Worm (Caenorhabditis elegans) whole organism, young adult: ENCODE results near the gene C26E1.1.
A peak's percentile ranks its signal among the peaks of the same experiment; 100 is the strongest.

Source experiments
- B0336.3 ChIP-seq: fragments of 200-800 bp; sonication (Bioruptor generic); IDR thresholded peaks from 2 replicates; pipeline ENCODE4 v1.3.6; 2022; ENCODE audit warnings: missing genetic modification characterization, missing compliant biosample characterization
- C17E4.6 ChIP-seq: fragments of 200-800 bp; sonication (Bioruptor generic); IDR thresholded peaks from 2 replicates; pipeline ENCODE4 v1.3.6; 2022; ENCODE audit warnings: missing genetic modification reagents, missing genetic modification characterization, missing compliant biosample characterization
- D2030.7 ChIP-seq: fragments of 200-800 bp; sonication (Bioruptor generic); IDR thresholded peaks from 2 replicates; pipeline ENCODE4 v1.3.6; 2022; ENCODE audit warnings: missing genetic modification reagents, missing genetic modification characterization, missing compliant biosample characterization
- F37B4.10 ChIP-seq: fragments of 200-800 bp; sonication (Bioruptor generic); IDR thresholded peaks from 2 replicates; pipeline ENCODE4 v1.3.6; 2022; ENCODE audit warnings: missing genetic modification characterization, missing compliant biosample characterization
- F49E8.2 ChIP-seq: sonication (generic microtip); optimal IDR thresholded peaks from 3 replicates; lab custom pipeline; 2017; ENCODE audit warnings: missing genetic modification characterization, mild to moderate bottlenecking, missing compliant biosample characterization, antibody characterized with exemption, moderate library complexity; ENCODE audit not compliant: insufficient read depth
- F55B11.4 ChIP-seq: sonication (generic microtip); optimal IDR thresholded peaks from 2 replicates; lab custom pipeline; 2016; ENCODE audit warnings: missing compliant biosample characterization, missing genetic modification characterization, borderline replicate concordance; ENCODE audit not compliant: insufficient read depth
- T07F8.4 ChIP-seq: sonication (generic microtip); optimal IDR thresholded peaks from 2 replicates; lab custom pipeline; 2016; ENCODE audit warnings: mild to moderate bottlenecking, missing genetic modification characterization, moderate library complexity, missing compliant biosample characterization
- T26A5.8 ChIP-seq: sonication (generic microtip); optimal IDR thresholded peaks from 2 replicates; lab custom pipeline; 2016; ENCODE audit warnings: missing genetic modification characterization, missing compliant biosample characterization
- aptf-3 ChIP-seq: fragments of 200-800 bp; sonication (Bioruptor generic); IDR thresholded peaks from 2 replicates; pipeline ENCODE4 v1.3.6; 2022; ENCODE audit warnings: missing genetic modification characterization, missing compliant biosample characterization
- athp-1 ChIP-seq: sonication (generic microtip); optimal IDR thresholded peaks from 2 replicates; lab custom pipeline; 2017; ENCODE audit warnings: mild to moderate bottlenecking, missing genetic modification characterization, missing compliant biosample characterization
- bed-1 ChIP-seq: fragments of 200-800 bp; sonication (Bioruptor generic); IDR thresholded peaks from 2 replicates; pipeline ENCODE4 v1.3.6; 2022; ENCODE audit warnings: missing genetic modification reagents, missing genetic modification characterization, missing compliant biosample characterization
- bed-2 ChIP-seq: fragments of 200-800 bp; sonication (Bioruptor generic); IDR thresholded peaks from 2 replicates; pipeline ENCODE4 v1.3.6; 2022; ENCODE audit warnings: missing genetic modification reagents, missing genetic modification characterization, missing compliant biosample characterization
- cebp-2 ChIP-seq: fragments of 200-800 bp; sonication (Bioruptor generic); IDR thresholded peaks from 2 replicates; pipeline ENCODE4 v1.3.6; 2022; ENCODE audit warnings: missing genetic modification characterization, missing compliant biosample characterization
- chd-7 ChIP-seq: sonication (generic microtip); optimal IDR thresholded peaks from 2 replicates; lab custom pipeline; 2016; ENCODE audit warnings: mild to moderate bottlenecking, missing genetic modification characterization, moderate library complexity, missing compliant biosample characterization
- dox-1 ChIP-seq: fragments of 200-800 bp; sonication (Bioruptor generic); IDR thresholded peaks from 2 replicates; pipeline ENCODE4 v1.3.6; 2022; ENCODE audit warnings: missing genetic modification reagents, missing genetic modification characterization, missing compliant biosample characterization
- egl-18 ChIP-seq: fragments of 200-800 bp; sonication (Bioruptor generic); IDR thresholded peaks from 2 replicates; pipeline ENCODE4 v1.3.6; 2022; ENCODE audit warnings: missing genetic modification reagents, missing genetic modification characterization, missing compliant biosample characterization
- egl-44 ChIP-seq: fragments of 200-800 bp; sonication (Bioruptor generic); IDR thresholded peaks from 2 replicates; pipeline ENCODE4 v1.3.6; 2022; ENCODE audit warnings: missing genetic modification reagents, missing genetic modification characterization, missing compliant biosample characterization
- egrh-3 ChIP-seq: fragments of 200-800 bp; sonication (Bioruptor generic); IDR thresholded peaks from 2 replicates; pipeline ENCODE4 v1.3.6; 2022; ENCODE audit warnings: missing genetic modification reagents, missing genetic modification characterization, missing compliant biosample characterization
- ets-4 ChIP-seq: fragments of 200-800 bp; sonication (Bioruptor generic); optimal IDR thresholded peaks from 2 replicates; lab custom pipeline; 2018; ENCODE audit warnings: mild to moderate bottlenecking, missing genetic modification characterization, missing compliant biosample characterization
- fkh-3 ChIP-seq: sonication (generic microtip); optimal IDR thresholded peaks from 2 replicates; lab custom pipeline; 2016; ENCODE audit warnings: mild to moderate bottlenecking, missing genetic modification characterization, missing compliant biosample characterization
- gei-17 ChIP-seq: fragments of 200-800 bp; sonication (Bioruptor generic); optimal IDR thresholded peaks from 2 replicates; lab custom pipeline; 2018; ENCODE audit warnings: mild to moderate bottlenecking, missing genetic modification characterization, missing compliant biosample characterization
- him-1 ChIP-seq: sonication (generic microtip); optimal IDR thresholded peaks from 2 replicates; lab custom pipeline; 2016; ENCODE audit warnings: missing genotype, missing genetic modification reagents, missing genetic modification characterization, missing compliant biosample characterization
- hlh-26 ChIP-seq: fragments of 200-800 bp; sonication (Bioruptor generic); conservative IDR thresholded peaks from 2 replicates; pipeline ENCODE4 v1.3.6; 2022; ENCODE audit warnings: missing genetic modification reagents, missing genetic modification characterization, missing compliant biosample characterization
- hmg-1.2 ChIP-seq: fragments of 200-800 bp; sonication (Bioruptor generic); IDR thresholded peaks from 2 replicates; pipeline ENCODE4 v1.3.6; 2022; ENCODE audit warnings: missing genetic modification reagents, missing genetic modification characterization, missing compliant biosample characterization
- hsf-1 ChIP-seq: fragments of 200-800 bp; sonication (Bioruptor generic); IDR thresholded peaks from 2 replicates; pipeline ENCODE4 v1.3.6; 2022; ENCODE audit warnings: missing genetic modification reagents, missing genetic modification characterization, missing compliant biosample characterization
- let-607 ChIP-seq, 2 experiments: fragments of 200-800 bp in 1 of 2; sonication (Bioruptor generic) in 1 of 2; sonication (generic microtip) in 1 of 2; optimal IDR thresholded peaks; 2 replicates each; lab custom pipeline; 2016 to 2018; ENCODE audit warnings: mild to moderate bottlenecking in 2 of 2, missing compliant biosample characterization in 2 of 2, missing genetic modification characterization in 2 of 2, moderate library complexity in 2 of 2, missing genotype in 1 of 2
- madf-6 ChIP-seq: fragments of 200-800 bp; sonication (Bioruptor generic); IDR thresholded peaks from 2 replicates; pipeline ENCODE4 v1.3.6; 2022; ENCODE audit warnings: missing genetic modification reagents, missing genetic modification characterization, missing compliant biosample characterization
- madf-8 ChIP-seq: fragments of 200-800 bp; sonication (Bioruptor generic); conservative IDR thresholded peaks from 2 replicates; pipeline ENCODE4 v1.3.6; 2022; ENCODE audit warnings: missing genetic modification reagents, missing genetic modification characterization, missing compliant biosample characterization
- mes-4 ChIP-seq: sonication (generic microtip); optimal IDR thresholded peaks from 2 replicates; lab custom pipeline; 2016; ENCODE audit warnings: missing genotype, missing genetic modification characterization, missing compliant biosample characterization
- mxl-1 ChIP-seq: sonication (generic microtip); optimal IDR thresholded peaks from 2 replicates; lab custom pipeline; 2016; ENCODE audit warnings: missing genetic modification characterization, missing compliant biosample characterization
- repo-1 ChIP-seq: sonication (generic microtip); optimal IDR thresholded peaks from 2 replicates; lab custom pipeline; 2017; ENCODE audit warnings: mild to moderate bottlenecking, missing genetic modification characterization, missing compliant biosample characterization
- sptf-2 ChIP-seq: fragments of 200-800 bp; sonication (Bioruptor generic); optimal IDR thresholded peaks from 2 replicates; lab custom pipeline; 2018; ENCODE audit warnings: mild to moderate bottlenecking, missing genetic modification characterization, missing compliant biosample characterization
- unc-62 ChIP-seq: fragments of 150-350 bp; optimal IDR thresholded peaks from 2 replicates; lab custom pipeline; 2014; ENCODE audit warnings: missing biosample characterization, missing genetic modification reagents, missing genetic modification characterization
- ztf-18 ChIP-seq: sonication (generic microtip); optimal IDR thresholded peaks from 2 replicates; lab custom pipeline; 2016; ENCODE audit warnings: missing genotype, mild to moderate bottlenecking, missing genetic modification characterization, missing compliant biosample characterization
- ztf-25 ChIP-seq: fragments of 200-800 bp; sonication (Bioruptor generic); IDR thresholded peaks from 2 replicates; pipeline ENCODE4 v1.3.6; 2022; ENCODE audit warnings: missing genetic modification reagents, missing genetic modification characterization, missing compliant biosample characterization

Gene C26E1.1

ce11 chrV:13313045-13313623, 15.8 kb downstream of the C26E1.1 start, which contains the start of gene C50B6.3 (continued):
- TF ChIP-seq F49E8.2, result no peak
- no peak for TF ChIP-seq repo-1 (tag; lab: Kevin White, UChicago)
- no peak for TF ChIP-seq ztf-25 (GFP tag; lab: Robert Waterston, UW)
- no peak for TF ChIP-seq fkh-3 (tag; lab: Kevin White, UChicago)
- TF ChIP-seq mes-4 (tag; lab: Kevin White, UChicago), result no peak
- no peak for TF ChIP-seq mxl-1 (tag; lab: Kevin White, UChicago)
- no peak for TF ChIP-seq hlh-26 (GFP tag; lab: Robert Waterston, UW)
- peak; percentile 30 for TF ChIP-seq athp-1
- no peak for TF ChIP-seq sptf-2 (GFP tag; lab: Kevin White, UChicago)
- TF ChIP-seq bed-1, result no peak
- no peak for TF ChIP-seq egl-18
- no peak for TF ChIP-seq egrh-3 (GFP tag; lab: Robert Waterston, UW)
- TF ChIP-seq B0336.3 (GFP tag; lab: Robert Waterston, UW), result no peak
- TF ChIP-seq T07F8.4 (tag; lab: Kevin White, UChicago), result no peak

DNA sequence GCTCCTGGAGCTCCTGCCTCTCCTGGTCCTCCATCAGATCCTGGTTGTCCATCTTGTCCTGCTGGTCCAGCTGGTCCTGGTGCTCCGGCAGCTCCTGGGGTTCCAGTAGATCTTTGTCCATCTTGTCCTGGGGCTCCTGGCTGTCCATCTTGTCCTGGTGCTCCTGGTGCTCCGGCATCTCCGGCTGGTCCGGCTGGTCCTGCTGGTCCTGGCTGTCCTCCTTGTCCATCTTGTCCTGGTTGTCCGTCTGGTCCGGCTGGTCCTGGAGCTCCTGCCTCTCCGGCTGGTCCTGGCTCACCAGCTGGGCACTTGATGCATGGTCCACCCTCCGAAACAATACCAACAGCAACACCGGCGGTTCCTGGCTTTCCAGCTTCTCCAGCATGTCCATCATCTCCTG, 19.9 kb downstream of the C26E1.1 start:
- TF ChIP-seq ztf-25 (GFP tag; lab: Robert Waterston, UW) (0 out of 2 replicates have a peak, but pooled peaks have one; percentile 38), dox-1 (GFP tag; lab: Robert Waterston, UW) (0 out of 2 replicates have a peak, but pooled peaks have one; percentile 38), egrh-3 (GFP tag; lab: Robert Waterston, UW) (peak; percentile 93), F37B4.10 (GFP tag; lab: Robert Waterston, UW) (0 out of 2 replicates have a peak, but pooled peaks have one; percentile 83)
- TF ChIP-seq, all 124 proteins: peak for 4; not testable (repeated sequence) for 120

- TF ChIP-seq ztf-18 (tag; lab: Kevin White, UChicago), result no peak
- no peak for TF ChIP-seq T26A5.8 (tag; lab: Kevin White, UChicago)
- no peak for TF ChIP-seq hmg-1.2
- no peak for TF ChIP-seq chd-7 (tag; lab: Kevin White, UChicago)
- TF ChIP-seq egl-44 (GFP tag; lab: Robert Waterston, UW), result no peak
- TF ChIP-seq let-607 (tag; optimal IDR thresholded peaks at IDR 0.05; lab: Kevin White, UChicago), result no peak
- no peak for TF ChIP-seq aptf-3 (GFP tag; lab: Robert Waterston, UW)
- no peak for TF ChIP-seq madf-8
- TF ChIP-seq C17E4.6, result no peak
- no peak for TF ChIP-seq cebp-2 (GFP tag; lab: Robert Waterston, UW)
- no peak for TF ChIP-seq T07F8.4 (tag; lab: Kevin White, UChicago)
Measured at ce11 chrV:13317911-13318502, 20.7 kb downstream of the C26E1.1 start, which contains the start of the genes col-161 and srh-18. Gene col-161, minus strand, starts transcription at chrV:13318011. Gene srh-18, plus strand, starts transcription at chrV:13318452.

- no peak for TF ChIP-seq ets-4 (GFP tag; lab: Kevin White, UChicago)
- TF ChIP-seq unc-62 (GFP tag; lab: Kevin White, UChicago), result no peak
- no peak for TF ChIP-seq F55B11.4 (tag; lab: Kevin White, UChicago)
- TF ChIP-seq T07F8.4 (tag; lab: Kevin White, UChicago), result no peak
- no peak for TF ChIP-seq D2030.7 (GFP tag; lab: Robert Waterston, UW)
- no peak for TF ChIP-seq him-1 (tag; lab: Kevin White, UChicago)
- TF ChIP-seq ztf-25 (GFP tag; lab: Robert Waterston, UW), result no peak
- TF ChIP-seq bed-2 (GFP tag; lab: Robert Waterston, UW), result no peak
- no peak for TF ChIP-seq madf-6 (GFP tag; lab: Robert Waterston, UW)
- TF ChIP-seq hsf-1 (GFP tag; lab: Robert Waterston, UW), result no peak
- no peak for TF ChIP-seq gei-17 (GFP tag; lab: Kevin White, UChicago)
- TF ChIP-seq, all 124 proteins: peak for 0
Measured at ce11 chrV:13320676-13321075, 23.4 kb downstream of the C26E1.1 start, which contains the start of gene srh-15. Gene srh-15, plus strand, starts transcription at chrV:13320976.
